Fruit fly (Drosophila melanogaster) whole organism, embryonic: ENCODE measurements around the gene janA.

ENCODE experiments used
- CG10654 ChIP-seq: fragments of 200-800 bp; sonication (Bioruptor generic); optimal IDR thresholded peaks from 2 replicates; lab custom pipeline; 2016; ENCODE audit warnings: missing biosample characterization, missing genetic modification characterization
- CG11093 ChIP-seq: fragments of 200-800 bp; sonication (Bioruptor generic); IDR thresholded peaks from 3 replicates; pipeline ENCODE4 v1.3.6; 2022; ENCODE audit warnings: missing biosample characterization, missing genetic modification characterization
- CG11504 ChIP-seq: fragments of 200-800 bp; sonication (Bioruptor generic); optimal IDR thresholded peaks from 3 replicates; lab custom pipeline; 2019; ENCODE audit warnings: missing biosample characterization, mild to moderate bottlenecking, missing genetic modification characterization, moderate library complexity
- CG12769 ChIP-seq: fragments of 200-800 bp; sonication (Bioruptor generic); optimal IDR thresholded peaks from 2 replicates; lab custom pipeline; 2019; ENCODE audit warnings: missing biosample characterization, mild to moderate bottlenecking, missing genetic modification characterization, moderate library complexity
- CG13123 ChIP-seq: fragments of 200-800 bp; sonication (Bioruptor generic); optimal IDR thresholded peaks from 2 replicates; lab custom pipeline; 2016; ENCODE audit warnings: missing biosample characterization, missing genetic modification characterization
- CG13894 ChIP-seq: fragments of 200-800 bp; sonication (Bioruptor generic); optimal IDR thresholded peaks from 3 replicates; lab custom pipeline; 2018; ENCODE audit warnings: missing biosample characterization, mild to moderate bottlenecking, missing genetic modification characterization, moderate library complexity
- CG15073 ChIP-seq: fragments of 200-800 bp; sonication (Bioruptor generic); optimal IDR thresholded peaks from 2 replicates; lab custom pipeline; 2016; ENCODE audit warnings: missing biosample characterization, missing genetic modification characterization
- CG17359 ChIP-seq: fragments of 200-800 bp; sonication (Bioruptor generic); optimal IDR thresholded peaks from 3 replicates; lab custom pipeline; 2018; ENCODE audit warnings: missing biosample characterization, mild to moderate bottlenecking, missing genetic modification characterization, moderate library complexity
- CG2120 ChIP-seq: fragments of 200-800 bp; sonication (Bioruptor generic); optimal IDR thresholded peaks from 3 replicates; lab custom pipeline; 2016; ENCODE audit warnings: missing biosample characterization, missing genetic modification characterization
- CG3847 ChIP-seq: fragments of 200-800 bp; sonication (Bioruptor generic); IDR thresholded peaks from 2 replicates; pipeline ENCODE4 v1.3.6; 2022; ENCODE audit warnings: missing biosample characterization, missing genetic modification characterization
- CG4404 ChIP-seq: fragments of 200-800 bp; sonication (Bioruptor generic); IDR thresholded peaks from 2 replicates; pipeline ENCODE4 v1.3.6; 2022; ENCODE audit warnings: missing biosample characterization, missing genetic modification characterization
- CG7372 ChIP-seq: fragments of 200-800 bp; sonication (Bioruptor generic); IDR thresholded peaks from 2 replicates; pipeline ENCODE4 v1.3.6; 2022; ENCODE audit warnings: missing biosample characterization, missing genetic modification characterization
- CG7556 ChIP-seq: fragments of 200-800 bp; sonication (Bioruptor generic); optimal IDR thresholded peaks from 2 replicates; lab custom pipeline; 2017; ENCODE audit warnings: missing biosample characterization, mild to moderate bottlenecking, missing genetic modification characterization
- CG7745 ChIP-seq: fragments of 200-800 bp; sonication (Bioruptor generic); optimal IDR thresholded peaks from 2 replicates; lab custom pipeline; 2018; ENCODE audit warnings: missing biosample characterization, mild to moderate bottlenecking, missing genetic modification characterization, moderate library complexity
- CG7987 ChIP-seq: fragments of 200-800 bp; sonication (Bioruptor generic); optimal IDR thresholded peaks from 2 replicates; lab custom pipeline; 2018; ENCODE audit warnings: missing biosample characterization, mild to moderate bottlenecking, missing genetic modification characterization, moderate library complexity
- CG8765 ChIP-seq: fragments of 200-800 bp; sonication (Bioruptor generic); IDR thresholded peaks from 2 replicates; pipeline ENCODE4 v1.3.6; 2022; ENCODE audit warnings: missing biosample characterization, missing genetic modification characterization
- CG8924 ChIP-seq: fragments of 200-800 bp; optimal IDR thresholded peaks from 3 replicates; lab custom pipeline; 2019; ENCODE audit warnings: missing biosample characterization, mild to moderate bottlenecking, missing genetic modification characterization, moderate library complexity
- CG8944 ChIP-seq: fragments of 200-800 bp; sonication (Bioruptor generic); optimal IDR thresholded peaks from 3 replicates; lab custom pipeline; 2016; ENCODE audit warnings: missing biosample characterization, missing genetic modification characterization
- CHES-1-like ChIP-seq: fragments of 200-800 bp; sonication (Bioruptor generic); optimal IDR thresholded peaks from 2 replicates; lab custom pipeline; 2016; ENCODE audit warnings: missing biosample characterization, missing genetic modification characterization
- Chrac-16 ChIP-seq: fragments of 200-800 bp; sonication (Bioruptor generic); optimal IDR thresholded peaks from 3 replicates; lab custom pipeline; 2016; ENCODE audit warnings: missing biosample characterization, missing genetic modification characterization
- CoRest ChIP-seq: fragments of 200-800 bp; sonication (Bioruptor generic); optimal IDR thresholded peaks from 3 replicates; lab custom pipeline; 2018; ENCODE audit warnings: missing biosample characterization, mild to moderate bottlenecking, missing genetic modification characterization, moderate library complexity
- E2f2 ChIP-seq: fragments of 200-800 bp; sonication (Bioruptor generic); IDR thresholded peaks from 2 replicates; pipeline ENCODE4 v1.3.6; 2022; ENCODE audit warnings: missing biosample characterization, missing genetic modification characterization
- H2.0 ChIP-seq: fragments of 200-800 bp; sonication (Bioruptor generic); IDR thresholded peaks from 2 replicates; pipeline ENCODE4 v1.3.6; 2022; ENCODE audit warnings: missing biosample characterization, missing genetic modification characterization
- HLH54F ChIP-seq: fragments of 200-800 bp; sonication (Bioruptor generic); optimal IDR thresholded peaks from 3 replicates; lab custom pipeline; 2016; ENCODE audit warnings: missing biosample characterization, missing genetic modification characterization
- Hmr ChIP-seq: fragments of 200-800 bp; sonication (Bioruptor generic); optimal IDR thresholded peaks from 3 replicates; lab custom pipeline; 2017; ENCODE audit warnings: mild to moderate bottlenecking, missing biosample characterization, missing genetic modification reagents, missing genetic modification characterization
- Jarid2 ChIP-seq: fragments of 200-800 bp; sonication (Bioruptor generic); optimal IDR thresholded peaks from 3 replicates; lab custom pipeline; 2017; ENCODE audit warnings: mild to moderate bottlenecking, missing biosample characterization, missing genetic modification reagents, missing genetic modification characterization
- PHDP ChIP-seq: fragments of 200-800 bp; sonication (Bioruptor generic); optimal IDR thresholded peaks from 3 replicates; lab custom pipeline; 2018; ENCODE audit warnings: missing biosample characterization, mild to moderate bottlenecking, missing genetic modification characterization, moderate library complexity
- Pdp1 ChIP-seq, 2 experiments: fragments of 200-800 bp; sonication (Bioruptor generic); optimal IDR thresholded peaks; 3 replicates each; lab custom pipeline; 2016; ENCODE audit warnings: missing biosample characterization in 2 of 2, missing genetic modification characterization in 2 of 2, mild to moderate bottlenecking in 1 of 2, moderate library complexity in 1 of 2
- Rfx ChIP-seq: fragments of 200-800 bp; sonication (Bioruptor generic); IDR thresholded peaks from 2 replicates; pipeline ENCODE4 v1.3.6; 2022; ENCODE audit warnings: missing biosample characterization, missing genetic modification characterization
- crc ChIP-seq: fragments of 200-800 bp; sonication (Bioruptor generic); optimal IDR thresholded peaks from 2 replicates; lab custom pipeline; 2016; ENCODE audit warnings: missing biosample characterization, missing genetic modification characterization
- danr ChIP-seq: fragments of 200-800 bp; sonication (Bioruptor generic); IDR thresholded peaks from 2 replicates; pipeline ENCODE4 v1.3.6; 2022; ENCODE audit warnings: missing biosample characterization, missing genetic modification characterization
- eyg ChIP-seq: fragments of 200-800 bp; sonication (Bioruptor generic); optimal IDR thresholded peaks from 3 replicates; lab custom pipeline; 2016; ENCODE audit warnings: missing biosample characterization, missing genetic modification characterization
- fd3F ChIP-seq: fragments of 200-800 bp; sonication (Bioruptor generic); optimal IDR thresholded peaks from 2 replicates; lab custom pipeline; 2018; ENCODE audit warnings: missing biosample characterization, mild to moderate bottlenecking, missing genetic modification characterization, moderate library complexity
- fd96Cb ChIP-seq: fragments of 200-800 bp; sonication (Bioruptor generic); optimal IDR thresholded peaks from 2 replicates; lab custom pipeline; 2018; ENCODE audit warnings: missing biosample characterization, mild to moderate bottlenecking, missing genetic modification characterization, moderate library complexity
- gce ChIP-seq: fragments of 200-800 bp; sonication (Bioruptor generic); IDR thresholded peaks from 3 replicates; pipeline ENCODE4 v1.3.6; 2022; ENCODE audit warnings: missing biosample characterization, missing genetic modification characterization
- gcm2 ChIP-seq: fragments of 200-800 bp; sonication (Bioruptor generic); optimal IDR thresholded peaks from 2 replicates; lab custom pipeline; 2016; ENCODE audit warnings: missing biosample characterization, missing genetic modification characterization
- hb ChIP-seq: fragments of 200-800 bp; sonication (Bioruptor generic); IDR thresholded peaks from 3 replicates; pipeline ENCODE4 v1.3.6; 2022; ENCODE audit warnings: missing biosample characterization, missing genetic modification characterization; ENCODE audit not compliant: partially characterized antibody
- hth ChIP-seq: fragments of >200 bp; optimal IDR thresholded peaks from 2 replicates; lab custom pipeline; 2017; ENCODE audit warnings: inconsistent platforms
- ken ChIP-seq: fragments of 200-800 bp; sonication (Bioruptor generic); IDR thresholded peaks from 3 replicates; pipeline ENCODE4 v1.3.6; 2022; ENCODE audit warnings: missing biosample characterization, missing genetic modification characterization
- mld ChIP-seq: fragments of 200-800 bp; sonication (Bioruptor generic); IDR thresholded peaks from 3 replicates; pipeline ENCODE4 v1.3.6; 2022; ENCODE audit warnings: missing biosample characterization, missing genetic modification characterization; ENCODE audit not compliant: partially characterized antibody
- odd ChIP-seq: fragments of 200-800 bp; sonication (Bioruptor generic); optimal IDR thresholded peaks from 2 replicates; lab custom pipeline; 2017; ENCODE audit warnings: missing biosample characterization, mild to moderate bottlenecking, missing genetic modification characterization
- pfk ChIP-seq: fragments of 200-800 bp; sonication (Bioruptor generic); optimal IDR thresholded peaks from 2 replicates; lab custom pipeline; 2018; ENCODE audit warnings: missing biosample characterization, mild to moderate bottlenecking, missing genetic modification characterization, moderate library complexity
- prd ChIP-seq, 3 experiments: fragments of >200 bp in 2 of 3; fragments of 200-800 bp in 1 of 3; sonication (Bioruptor generic) in 1 of 3; optimal IDR thresholded peaks in 2 of 3; IDR thresholded peaks in 1 of 3; 2 replicates in 2 of 3; 3 replicates in 1 of 3; pipeline versions ENCODE4 v1.3.6 to Lab custom; 2017 to 2022; ENCODE audit warnings: missing biosample characterization in 1 of 3, missing genetic modification characterization in 1 of 3
- pum ChIP-seq: fragments of 200-800 bp; sonication (Bioruptor generic); optimal IDR thresholded peaks from 2 replicates; lab custom pipeline; 2016; ENCODE audit warnings: missing biosample characterization, missing genetic modification characterization
- ranshi ChIP-seq: fragments of 200-800 bp; sonication (Bioruptor generic); IDR thresholded peaks from 2 replicates; pipeline ENCODE4 v1.3.6; 2022; ENCODE audit warnings: missing biosample characterization, missing genetic modification characterization
- sim ChIP-seq: fragments of 200-800 bp; sonication (Bioruptor generic); IDR thresholded peaks from 2 replicates; pipeline ENCODE4 v1.3.6; 2022; ENCODE audit warnings: missing biosample characterization, missing genetic modification characterization
- sob ChIP-seq: fragments of 200-800 bp; sonication (Bioruptor generic); IDR thresholded peaks from 2 replicates; pipeline ENCODE4 v1.3.6; 2022; ENCODE audit warnings: missing biosample characterization, missing genetic modification characterization
- stc ChIP-seq: fragments of 200-800 bp; sonication (Bioruptor generic); IDR thresholded peaks from 2 replicates; pipeline ENCODE4 v1.3.6; 2022; ENCODE audit warnings: missing biosample characterization, missing genetic modification characterization
- vvl ChIP-seq: fragments of 200-800 bp; sonication (Bioruptor generic); IDR thresholded peaks from 2 replicates; pipeline ENCODE4 v1.3.6; 2022; ENCODE audit warnings: missing biosample characterization, missing genetic modification characterization
- wek ChIP-seq: fragments of 200-800 bp; sonication (Bioruptor generic); optimal IDR thresholded peaks from 3 replicates; lab custom pipeline; 2018; ENCODE audit warnings: missing biosample characterization, mild to moderate bottlenecking, missing genetic modification characterization, moderate library complexity

The janA gene

dm6 chr3R:29997607-29998236 is 41.6 kb downstream of the janA start, which contains the start of the genes CG15525 and CG11504 (continued):
- TF ChIP-seq Rfx (GFP tag; lab: Robert Waterston, UW) (peak; percentile 72), gce (no peak), CG8944 (GFP tag; lab: Kevin White, UChicago) (peak; percentile 8), CG7987 (GFP tag; lab: Kevin White, UChicago) (no peak), ranshi (GFP tag; lab: Robert Waterston, UW) (peak; percentile 58), CoRest (tag; lab: Kevin White, UChicago) (peak; percentile 50), odd (no peak), vvl (GFP tag; lab: Robert Waterston, UW) (peak; percentile 62; the same call in 1 of the 2 replicates), CG12769 (tag; lab: Kevin White, UChicago) (no peak), CG4404 (GFP tag; lab: Robert Waterston, UW) (no peak), Pdp1 (GFP tag; optimal IDR thresholded peaks at IDR 0.05; lab: Kevin White, UChicago) (peak; percentile 61 to 77), CG8924 (peak; percentile 57), prd (optimal IDR thresholded peaks at IDR 0.05; lab: Kevin White, UChicago) (no peak), prd (GFP tag; IDR thresholded peaks at IDR 0.05; lab: Robert Waterston, UW) (peak; percentile 82), Jarid2 (GFP tag; lab: Kevin White, UChicago) (no peak), CG8765 (GFP tag; lab: Robert Waterston, UW) (no peak), fd3F (GFP tag; lab: Kevin White, UChicago) (peak; percentile 10), sob (peak; percentile 67), hb (peak; percentile 90), crc (GFP tag; lab: Kevin White, UChicago) (no peak), sim (no peak), hth (lab: Kevin White, UChicago) (no peak), stc (GFP tag; lab: Robert Waterston, UW) (no peak; the same call in 1 of the 2 replicates), Chrac-16 (peak; percentile 54), pfk (GFP tag; lab: Kevin White, UChicago) (no peak), pum (GFP tag; lab: Kevin White, UChicago) (peak; percentile 47), CG7372 (no peak), CG11093 (GFP tag; lab: Robert Waterston, UW) (no peak), CG2120 (GFP tag; lab: Kevin White, UChicago) (peak; percentile 75), CG7556 (GFP tag; lab: Kevin White, UChicago) (no peak), H2.0 (GFP tag; lab: Robert Waterston, UW) (peak; percentile 21; the same call in 1 of the 2 replicates), wek (GFP tag; lab: Kevin White, UChicago) (no peak), CG7745 (tag; lab: Kevin White, UChicago) (no peak), mld (GFP tag; lab: Robert Waterston, UW) (0 out of 3 replicates have a peak, but pooled peaks have one; percentile 71), CG11504 (no peak), E2f2 (GFP tag; lab: Robert Waterston, UW) (peak; percentile 50), CHES-1-like (GFP tag; lab: Kevin White, UChicago) (peak; percentile 64), CG10654 (GFP tag; lab: Kevin White, UChicago) (peak; percentile 38), CG13123 (GFP tag; lab: Kevin White, UChicago) (peak; percentile 5), ken (GFP tag; lab: Robert Waterston, UW) (no peak), CG13894 (tag; lab: Kevin White, UChicago) (no peak), CG17359 (tag; lab: Kevin White, UChicago) (peak; percentile 45), HLH54F (GFP tag; lab: Kevin White, UChicago) (peak; percentile 47), gcm2 (no peak), fd96Cb (tag; lab: Kevin White, UChicago) (peak; percentile 33), eyg (no peak), Hmr (GFP tag; lab: Kevin White, UChicago) (no peak), danr (GFP tag; lab: Robert Waterston, UW) (peak; percentile 13; the same call in 1 of the 2 replicates), PHDP (no peak), CG15073 (no peak), CG3847 (peak; percentile 43)
